Worm (Caenorhabditis elegans): ENCODE data around the gene byn-1.
A peak's percentile ranks its signal among the peaks of the same experiment; 100 is the strongest.

Gene byn-1

DNA sequence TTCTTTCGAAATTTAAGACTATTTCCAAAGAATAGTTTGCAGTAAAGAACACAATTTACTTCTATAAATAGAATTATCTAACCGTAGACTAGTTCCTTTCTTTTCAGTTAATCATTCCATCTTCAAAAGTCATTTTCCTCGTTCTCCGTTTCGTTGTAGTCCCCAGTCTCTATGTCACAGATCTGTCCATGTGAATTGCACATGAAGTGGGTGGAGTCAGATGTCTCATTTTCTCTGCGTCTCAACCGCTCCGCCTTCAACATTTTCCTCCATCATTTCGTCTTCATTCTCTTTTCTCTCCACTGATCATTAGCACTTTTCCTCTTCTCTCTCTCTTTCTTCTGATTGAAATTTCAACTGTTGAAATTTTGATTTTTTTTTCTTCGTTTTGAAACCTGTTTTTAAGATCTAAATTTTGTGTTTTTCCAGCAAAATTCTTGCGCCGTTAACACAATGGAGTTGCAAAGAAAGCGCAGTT, 34.2 kb upstream of the byn-1 start, which contains the start of gene T07E3.4:
T07E3.4 (plus strand) TSS at position 428 of the 478 bp plus-strand sequence.
- TF ChIP-seq ceh-82 (tag; optimal IDR thresholded peaks at IDR 0.05), result no peak
- no peak for TF ChIP-seq alr-1 (tag; optimal IDR thresholded peaks at IDR 0.05)
- peak; percentile 90 for TF ChIP-seq nhr-21 (tag; optimal IDR thresholded peaks at IDR 0.05)
- TF ChIP-seq unc-62 (GFP tag; optimal IDR thresholded peaks at IDR 0.05), result no peak
- no peak for TF ChIP-seq nhr-77 (tag; optimal IDR thresholded peaks at IDR 0.05)
- no peak for TF ChIP-seq nhr-10 (tag; optimal IDR thresholded peaks at IDR 0.05)
- no peak for TF ChIP-seq peb-1 (tag; optimal IDR thresholded peaks at IDR 0.05)
- no peak for TF ChIP-seq nhr-23 (tag; optimal IDR thresholded peaks at IDR 0.05)
- TF ChIP-seq sma-3 (GFP tag; optimal IDR thresholded peaks at IDR 0.05), result peak; percentile 95
- TF ChIP-seq nhr-25 (tag; optimal IDR thresholded peaks at IDR 0.05), result peak; percentile 90
- TF ChIP-seq ztf-4 (tag; optimal IDR thresholded peaks at IDR 0.05), result peak; percentile 83
- TF ChIP-seq nhr-6 (tag; optimal IDR thresholded peaks at IDR 0.05), result peak; percentile 87
- peak; percentile 68 for TF ChIP-seq gmeb-1 (tag; optimal IDR thresholded peaks at IDR 0.05)
- TF ChIP-seq elt-1 (tag; optimal IDR thresholded peaks at IDR 0.05), result no peak
- TF ChIP-seq lin-39 (tag; optimal IDR thresholded peaks at IDR 0.05), result peak; percentile 27
- TF ChIP-seq sem-4 (tag; optimal IDR thresholded peaks at IDR 0.05), result peak; percentile 79
- peak; percentile 61 for TF ChIP-seq unc-55 (GFP tag; optimal IDR thresholded peaks at IDR 0.05)
- no peak for TF ChIP-seq aly-2 (tag; optimal IDR thresholded peaks at IDR 0.05)
- TF ChIP-seq lin-11 (tag; optimal IDR thresholded peaks at IDR 0.05), result no peak
- TF ChIP-seq F13H6.1 (tag; optimal IDR thresholded peaks at IDR 0.05), result peak; percentile 83
- TF ChIP-seq mbf-1 (tag; optimal IDR thresholded peaks at IDR 0.05), result no peak
- TF ChIP-seq mdl-1 (tag; optimal IDR thresholded peaks at IDR 0.05), result no peak
- peak; percentile 66 for TF ChIP-seq blmp-1 (tag; optimal IDR thresholded peaks at IDR 0.05; ENCODE audit: insufficient read depth)
- peak; percentile 91 for TF ChIP-seq crh-2 (tag; optimal IDR thresholded peaks at IDR 0.05)
- peak; percentile 47 for TF ChIP-seq lin-13 (GFP tag; optimal IDR thresholded peaks at IDR 0.05)
- peak; percentile 86 for TF ChIP-seq nhr-129 (tag; optimal IDR thresholded peaks at IDR 0.05)
- no peak for TF ChIP-seq ztf-1 (GFP tag; conservative IDR thresholded peaks at IDR 0.05)
- TF ChIP-seq mab-5 (tag; optimal IDR thresholded peaks at IDR 0.05), result peak; percentile 21
- no peak for TF ChIP-seq skn-1 (tag; optimal IDR thresholded peaks at IDR 0.05)
- peak; percentile 84 for TF ChIP-seq ama-1 (optimal IDR thresholded peaks at IDR 0.05)
- no peak for TF ChIP-seq nhr-237 (tag; optimal IDR thresholded peaks at IDR 0.05)
- TF ChIP-seq sma-9 (GFP tag; optimal IDR thresholded peaks at IDR 0.05), result peak; percentile 98
- no peak for TF ChIP-seq sma-9 (tag; optimal IDR thresholded peaks at IDR 0.05)
- no peak for TF ChIP-seq unc-39 (tag; optimal IDR thresholded peaks at IDR 0.05)
- TF ChIP-seq fos-1 (tag; optimal IDR thresholded peaks at IDR 0.05), result peak; percentile 58
- no peak for TF ChIP-seq ztf-11 (tag; optimal IDR thresholded peaks at IDR 0.05)
- TF ChIP-seq R02D3.7 (tag; optimal IDR thresholded peaks at IDR 0.05), result no peak
- TF ChIP-seq ZK546.5 (tag; optimal IDR thresholded peaks at IDR 0.05), result no peak
- TF ChIP-seq ceh-16 (tag; optimal IDR thresholded peaks at IDR 0.05), result no peak
- no peak for TF ChIP-seq snpc-4 (tag; optimal IDR thresholded peaks at IDR 0.05)
- no peak for TF ChIP-seq dmd-4 (tag; optimal IDR thresholded peaks at IDR 0.05)
- TF ChIP-seq nhr-11 (tag; optimal IDR thresholded peaks at IDR 0.05), result no peak
- peak; percentile 94 for TF ChIP-seq C34F6.9 (tag; optimal IDR thresholded peaks at IDR 0.05)
- peak; percentile 96 for TF ChIP-seq egl-27 (tag; optimal IDR thresholded peaks at IDR 0.05)
- TF ChIP-seq zag-1 (tag; optimal IDR thresholded peaks at IDR 0.05), result no peak
- peak; percentile 40 to 86 for TF ChIP-seq lsy-2 (tag; optimal IDR thresholded peaks at IDR 0.05)
- no peak for TF ChIP-seq Y55F3AM.14 (GFP tag; optimal IDR thresholded peaks at IDR 0.05)
- no peak for TF ChIP-seq nhr-12 (tag; optimal IDR thresholded peaks at IDR 0.05)
- no peak for TF ChIP-seq elt-3 (tag; optimal IDR thresholded peaks at IDR 0.05)
